Fruit fly (Drosophila melanogaster) whole organism, embryonic: ENCODE results near the gene ftz-f1.

ENCODE experiments used
- Adf1 ChIP-seq: fragments of 200-800 bp; sonication (Bioruptor generic); IDR thresholded peaks from 2 replicates; pipeline ENCODE4 v1.3.6; 2022; ENCODE audit warnings: missing biosample characterization, missing genetic modification characterization
- Atf3 ChIP-seq: fragments of 200-800 bp; sonication (Bioruptor generic); optimal IDR thresholded peaks from 3 replicates; lab custom pipeline; 2016; ENCODE audit warnings: missing biosample characterization, missing genetic modification characterization
- Bdp1 ChIP-seq: fragments of 200-800 bp; sonication (Bioruptor generic); optimal IDR thresholded peaks from 3 replicates; lab custom pipeline; 2016; ENCODE audit warnings: missing biosample characterization, missing genetic modification characterization
- Bgb ChIP-seq: fragments of 200-800 bp; sonication (Bioruptor generic); IDR thresholded peaks from 2 replicates; pipeline ENCODE4 v1.3.6; 2022; ENCODE audit warnings: missing biosample characterization, missing genetic modification characterization; ENCODE audit not compliant: partially characterized antibody
- Bteb2 ChIP-seq: fragments of 200-800 bp; sonication (Bioruptor generic); optimal IDR thresholded peaks from 2 replicates; lab custom pipeline; 2016; ENCODE audit warnings: missing biosample characterization, missing genetic modification characterization
- CG12104 ChIP-seq: fragments of 200-800 bp; sonication (Bioruptor generic); optimal IDR thresholded peaks from 3 replicates; lab custom pipeline; 2016; ENCODE audit warnings: missing biosample characterization, missing genetic modification characterization
- CG12299 ChIP-seq: fragments of 200-800 bp; sonication (Bioruptor generic); optimal IDR thresholded peaks from 2 replicates; lab custom pipeline; 2018; ENCODE audit warnings: missing biosample characterization, mild to moderate bottlenecking, missing genetic modification characterization
- CG12659 ChIP-seq: fragments of 200-800 bp; sonication (Bioruptor generic); optimal IDR thresholded peaks from 3 replicates; lab custom pipeline; 2017; ENCODE audit warnings: mild to moderate bottlenecking, missing biosample characterization, missing genetic modification reagents, missing genetic modification characterization
- CG12769 ChIP-seq: fragments of 200-800 bp; sonication (Bioruptor generic); optimal IDR thresholded peaks from 2 replicates; lab custom pipeline; 2019; ENCODE audit warnings: missing biosample characterization, mild to moderate bottlenecking, missing genetic modification characterization, moderate library complexity
- CG14667 ChIP-seq: fragments of 200-800 bp; sonication (Bioruptor generic); IDR thresholded peaks from 2 replicates; pipeline ENCODE4 v1.3.6; 2022; ENCODE audit warnings: missing biosample characterization, missing genetic modification characterization
- CG1529 ChIP-seq: fragments of 200-800 bp; sonication (Bioruptor generic); optimal IDR thresholded peaks from 3 replicates; lab custom pipeline; 2018; ENCODE audit warnings: missing biosample characterization, missing genetic modification characterization
- CG15601 ChIP-seq: fragments of 200-800 bp; sonication (Bioruptor generic); optimal IDR thresholded peaks from 3 replicates; lab custom pipeline; 2019; ENCODE audit warnings: missing biosample characterization, mild to moderate bottlenecking, missing genetic modification characterization, moderate library complexity
- CG17359 ChIP-seq: fragments of 200-800 bp; sonication (Bioruptor generic); optimal IDR thresholded peaks from 3 replicates; lab custom pipeline; 2018; ENCODE audit warnings: missing biosample characterization, mild to moderate bottlenecking, missing genetic modification characterization, moderate library complexity
- CG17361 ChIP-seq: fragments of 200-800 bp; sonication (Bioruptor generic); IDR thresholded peaks from 3 replicates; pipeline ENCODE4 v1.3.6; 2022; ENCODE audit warnings: missing biosample characterization, missing genetic modification characterization
- CG17829 ChIP-seq: fragments of 200-800 bp; optimal IDR thresholded peaks from 2 replicates; lab custom pipeline; 2019; ENCODE audit warnings: missing biosample characterization, mild to moderate bottlenecking, missing genetic modification characterization, moderate library complexity
- CG1832 ChIP-seq: fragments of 200-800 bp; sonication (Bioruptor generic); optimal IDR thresholded peaks from 2 replicates; lab custom pipeline; 2017; ENCODE audit warnings: missing biosample characterization, mild to moderate bottlenecking, missing genetic modification characterization, inconsistent platforms
- CG2116 ChIP-seq: fragments of 200-800 bp; sonication (Bioruptor generic); optimal IDR thresholded peaks from 3 replicates; lab custom pipeline; 2018; ENCODE audit warnings: missing biosample characterization, mild to moderate bottlenecking, missing genetic modification characterization
- CG30403 ChIP-seq: fragments of 200-800 bp; sonication (Bioruptor generic); optimal IDR thresholded peaks from 3 replicates; lab custom pipeline; 2016; ENCODE audit warnings: missing biosample characterization, missing genetic modification characterization
- CG3407 ChIP-seq: fragments of 200-800 bp; sonication (Bioruptor generic); optimal IDR thresholded peaks from 2 replicates; lab custom pipeline; 2018; ENCODE audit warnings: missing biosample characterization, mild to moderate bottlenecking, missing genetic modification characterization
- CG34376 ChIP-seq: fragments of 200-800 bp; sonication (Bioruptor generic); optimal IDR thresholded peaks from 2 replicates; lab custom pipeline; 2018; ENCODE audit warnings: missing biosample characterization, mild to moderate bottlenecking, missing genetic modification characterization
- CG3995 ChIP-seq: fragments of 200-800 bp; sonication (Bioruptor generic); optimal IDR thresholded peaks from 3 replicates; lab custom pipeline; 2016; ENCODE audit warnings: missing biosample characterization, missing genetic modification characterization
- CG6683 ChIP-seq: fragments of 200-800 bp; sonication (Bioruptor generic); optimal IDR thresholded peaks from 2 replicates; lab custom pipeline; 2017; ENCODE audit warnings: missing biosample characterization, mild to moderate bottlenecking, missing genetic modification characterization, missing genetic modification reagents
- CG7786 ChIP-seq: fragments of 200-800 bp; sonication (Bioruptor generic); optimal IDR thresholded peaks from 2 replicates; lab custom pipeline; 2016; ENCODE audit warnings: missing biosample characterization, missing genetic modification characterization
- CG7839 ChIP-seq: fragments of 200-800 bp; sonication (Bioruptor generic); optimal IDR thresholded peaks from 3 replicates; lab custom pipeline; 2018; ENCODE audit warnings: missing biosample characterization, mild to moderate bottlenecking, missing genetic modification characterization, moderate library complexity
- CG8478 ChIP-seq: fragments of >200 bp; optimal IDR thresholded peaks from 2 replicates; lab custom pipeline; 2018
- CG8944 ChIP-seq: fragments of 200-800 bp; sonication (Bioruptor generic); optimal IDR thresholded peaks from 3 replicates; lab custom pipeline; 2016; ENCODE audit warnings: missing biosample characterization, missing genetic modification characterization
- CG9876 ChIP-seq: fragments of 200-800 bp; sonication (Bioruptor generic); optimal IDR thresholded peaks from 2 replicates; lab custom pipeline; 2016; ENCODE audit warnings: missing biosample characterization, missing genetic modification characterization
- GATAe ChIP-seq: fragments of 200-800 bp; sonication (Bioruptor generic); conservative IDR thresholded peaks from 2 replicates; pipeline ENCODE4 v1.3.6; 2022; ENCODE audit warnings: missing biosample characterization, missing genetic modification characterization
- HHEX ChIP-seq: fragments of 200-800 bp; sonication (Bioruptor generic); optimal IDR thresholded peaks from 3 replicates; lab custom pipeline; 2017; ENCODE audit warnings: missing biosample characterization, mild to moderate bottlenecking, missing genetic modification characterization, missing genetic modification reagents
- Hr3 ChIP-seq: fragments of 200-800 bp; sonication (Bioruptor generic); optimal IDR thresholded peaks from 3 replicates; lab custom pipeline; 2016; ENCODE audit warnings: missing biosample characterization, missing genetic modification characterization
- Max ChIP-seq: fragments of 200-800 bp; sonication (Bioruptor generic); optimal IDR thresholded peaks from 2 replicates; lab custom pipeline; 2016; ENCODE audit warnings: missing biosample characterization, mild to moderate bottlenecking, missing genetic modification characterization
- Meics ChIP-seq: fragments of 200-800 bp; sonication (Bioruptor generic); optimal IDR thresholded peaks from 2 replicates; lab custom pipeline; 2017; ENCODE audit warnings: missing biosample characterization, mild to moderate bottlenecking, missing genetic modification characterization
- Mrtf ChIP-seq: fragments of 200-800 bp; sonication (Bioruptor generic); IDR thresholded peaks from 3 replicates; pipeline ENCODE4 v1.3.6; 2022; ENCODE audit warnings: missing biosample characterization, missing genetic modification characterization
- Nf-YB ChIP-seq: fragments of 200-800 bp; sonication (Bioruptor generic); optimal IDR thresholded peaks from 3 replicates; lab custom pipeline; 2019; ENCODE audit warnings: missing biosample characterization, mild to moderate bottlenecking, missing genetic modification characterization, moderate library complexity
- Oli ChIP-seq: fragments of 200-800 bp; sonication (Bioruptor generic); optimal IDR thresholded peaks from 2 replicates; lab custom pipeline; 2018; ENCODE audit warnings: missing biosample characterization, mild to moderate bottlenecking, missing genetic modification characterization, moderate library complexity
- Trl ChIP-seq, 3 experiments: fragments of >200 bp in 2 of 3; fragments of 200-800 bp in 1 of 3; sonication (Bioruptor generic) in 1 of 3; optimal IDR thresholded peaks; 2 replicates in 1 of 3; 3 replicates in 2 of 3; lab custom pipeline; 2016 to 2017; ENCODE audit warnings: missing biosample characterization in 1 of 3, missing genetic modification characterization in 1 of 3
- Xrp1 ChIP-seq: fragments of 200-800 bp; sonication (Bioruptor generic); IDR thresholded peaks from 2 replicates; pipeline ENCODE4 v1.3.6; 2022; ENCODE audit warnings: missing biosample characterization, missing genetic modification characterization
- ac ChIP-seq: fragments of 200-800 bp; sonication (Bioruptor generic); optimal IDR thresholded peaks from 3 replicates; lab custom pipeline; 2017; ENCODE audit warnings: missing biosample characterization, mild to moderate bottlenecking, missing genetic modification characterization
- ap ChIP-seq: fragments of 200-800 bp; sonication (Bioruptor generic); IDR thresholded peaks from 2 replicates; pipeline ENCODE4 v1.3.6; 2022; ENCODE audit warnings: missing biosample characterization, missing genetic modification characterization
- bowl ChIP-seq: fragments of 200-800 bp; sonication (Bioruptor generic); IDR thresholded peaks from 2 replicates; pipeline ENCODE4 v1.3.6; 2022; ENCODE audit warnings: missing biosample characterization, missing genetic modification characterization
- caup ChIP-seq: fragments of 200-800 bp; sonication (Bioruptor generic); optimal IDR thresholded peaks from 3 replicates; lab custom pipeline; 2017; ENCODE audit warnings: missing biosample characterization, mild to moderate bottlenecking, missing genetic modification characterization, moderate library complexity; ENCODE audit not compliant: severe bottlenecking
- cg ChIP-seq: fragments of 200-800 bp; sonication (Bioruptor generic); optimal IDR thresholded peaks from 3 replicates; lab custom pipeline; 2019; ENCODE audit warnings: missing biosample characterization, mild to moderate bottlenecking, missing genetic modification characterization, moderate library complexity
- gsb ChIP-seq: fragments of 200-800 bp; sonication (Bioruptor generic); IDR thresholded peaks from 2 replicates; pipeline ENCODE4 v1.3.6; 2022; ENCODE audit warnings: missing biosample characterization, missing genetic modification characterization
- ham ChIP-seq: fragments of 200-800 bp; sonication (Bioruptor generic); IDR thresholded peaks from 2 replicates; pipeline ENCODE4 v1.3.6; 2022; ENCODE audit warnings: missing biosample characterization, missing genetic modification characterization
- onecut ChIP-seq: fragments of 200-800 bp; sonication (Bioruptor generic); IDR thresholded peaks from 2 replicates; pipeline ENCODE4 v1.3.6; 2022; ENCODE audit warnings: missing biosample characterization, missing genetic modification characterization
- rib ChIP-seq: fragments of 200-800 bp; sonication (Bioruptor generic); IDR thresholded peaks from 2 replicates; pipeline ENCODE4 v1.3.6; 2022; ENCODE audit warnings: missing biosample characterization, missing genetic modification characterization
- scrt ChIP-seq: fragments of 200-800 bp; sonication (Bioruptor generic); optimal IDR thresholded peaks from 2 replicates; lab custom pipeline; 2018; ENCODE audit warnings: missing biosample characterization, mild to moderate bottlenecking, missing genetic modification characterization, moderate library complexity
- sens ChIP-seq: fragments of 200-800 bp; sonication (Bioruptor generic); peaks from one replicate; lab custom pipeline; 2016; ENCODE audit warnings: missing biosample characterization, missing genetic modification characterization
- tup ChIP-seq: fragments of 200-800 bp; sonication (Bioruptor generic); optimal IDR thresholded peaks from 2 replicates; lab custom pipeline; 2016; ENCODE audit warnings: missing biosample characterization, mild to moderate bottlenecking, missing genetic modification characterization, moderate library complexity
- vnd ChIP-seq: fragments of 200-800 bp; sonication (Bioruptor generic); IDR thresholded peaks from 3 replicates; pipeline ENCODE4 v1.3.6; 2022; ENCODE audit warnings: missing biosample characterization, missing genetic modification characterization; ENCODE audit not compliant: partially characterized antibody
- zen ChIP-seq: fragments of 200-800 bp; sonication (Bioruptor generic); optimal IDR thresholded peaks from 3 replicates; lab custom pipeline; 2018; ENCODE audit warnings: missing biosample characterization, mild to moderate bottlenecking, missing genetic modification characterization, moderate library complexity

Gene ftz-f1

dm6 chr3L:18848436-18848835 is 47.3 kb upstream of the ftz-f1 start (continued):
- TF ChIP-seq Mrtf (GFP tag; lab: Robert Waterston, UW), result no peak
- peak; percentile 75 for TF ChIP-seq CG17829 (tag; lab: Kevin White, UChicago)
- TF ChIP-seq gsb (GFP tag; lab: Robert Waterston, UW), result no peak
- peak; percentile 63; the same call in 1 of the 3 replicates for TF ChIP-seq CG17361 (GFP tag; lab: Robert Waterston, UW)
- peak; percentile 63 for TF ChIP-seq CG1529 (GFP tag; lab: Kevin White, UChicago)
- no peak for TF ChIP-seq Bdp1 (GFP tag; lab: Kevin White, UChicago)
- TF ChIP-seq HHEX (GFP tag; lab: Kevin White, UChicago), result peak; percentile 75
- peak; percentile 65 for TF ChIP-seq CG12769 (tag; lab: Kevin White, UChicago)
- no peak for TF ChIP-seq cg (GFP tag; lab: Kevin White, UChicago)
- peak; percentile 81 for TF ChIP-seq zen
- peak; percentile 61 for TF ChIP-seq CG8944
- peak; percentile 44 for TF ChIP-seq CG3407 (GFP tag; lab: Kevin White, UChicago)
- TF ChIP-seq Atf3 (GFP tag; lab: Kevin White, UChicago), result no peak
- peak; percentile 85 for TF ChIP-seq Xrp1 (GFP tag; lab: Robert Waterston, UW)
- TF ChIP-seq ac (GFP tag; lab: Kevin White, UChicago), result peak; percentile 22
- TF ChIP-seq CG12299 (tag; lab: Kevin White, UChicago), result no peak
- TF ChIP-seq Nf-YB (GFP tag; lab: Kevin White, UChicago), result peak; percentile 46
- TF ChIP-seq Bteb2 (GFP tag; lab: Kevin White, UChicago), result peak; percentile 34
- TF ChIP-seq bowl, result no peak; the same call in 1 of the 2 replicates
- peak; percentile 69 for TF ChIP-seq caup
- peak; percentile 53 for TF ChIP-seq Oli
- TF ChIP-seq CG1832 (GFP tag; lab: Kevin White, UChicago), result no peak
- TF ChIP-seq GATAe (GFP tag; lab: Robert Waterston, UW), result no peak
- TF ChIP-seq Meics (GFP tag; lab: Kevin White, UChicago), result peak; percentile 77
- no peak for TF ChIP-seq ham
- TF ChIP-seq CG6683 (GFP tag; lab: Kevin White, UChicago), result peak; percentile 45
- TF ChIP-seq CG15601 (tag; lab: Kevin White, UChicago), result peak; percentile 74
- peak; percentile 8 for TF ChIP-seq CG34376 (GFP tag; lab: Kevin White, UChicago)
- TF ChIP-seq CG14667, result no peak
- TF ChIP-seq Max (GFP tag; lab: Kevin White, UChicago), result peak; percentile 61
- TF ChIP-seq sens (GFP tag; lab: Kevin White, UChicago), result peak; percentile 95
- TF ChIP-seq Trl (optimal IDR thresholded peaks at IDR 0.05; lab: Kevin White, UChicago), result no peak
- peak; percentile 82 for TF ChIP-seq Trl (GFP tag; optimal IDR thresholded peaks at IDR 0.05; lab: Kevin White, UChicago)
- TF ChIP-seq Adf1, result no peak
- peak; percentile 68 for TF ChIP-seq CG2116
- no peak for TF ChIP-seq CG7839 (tag; lab: Kevin White, UChicago)
- TF ChIP-seq CG12104 (GFP tag; lab: Kevin White, UChicago), result peak; percentile 50
- peak; percentile 49 for TF ChIP-seq CG7786 (GFP tag; lab: Kevin White, UChicago)
- TF ChIP-seq CG12659 (GFP tag; lab: Kevin White, UChicago), result peak; percentile 62
- TF ChIP-seq CG3995 (GFP tag; lab: Kevin White, UChicago), result peak; percentile 66
- TF ChIP-seq CG17359, result peak; percentile 74
- peak; percentile 81 for TF ChIP-seq Bgb
- TF ChIP-seq CG8478 (lab: Kevin White, UChicago), result no peak
- peak; percentile 55 for TF ChIP-seq CG9876 (GFP tag; lab: Kevin White, UChicago)
- TF ChIP-seq ap (GFP tag; lab: Robert Waterston, UW), result 0 out of 2 replicates have a peak, but pooled peaks have one; percentile 28
- TF ChIP-seq vnd (GFP tag; lab: Robert Waterston, UW), result no peak
- TF ChIP-seq Hr3 (GFP tag; lab: Kevin White, UChicago), result peak; percentile 57
- TF ChIP-seq scrt, result peak; percentile 46
- TF ChIP-seq CG30403, result peak; percentile 64
- TF ChIP-seq tup, result peak; percentile 47
- TF ChIP-seq onecut (GFP tag; lab: Robert Waterston, UW), result peak; percentile 60; the same call in 1 of the 2 replicates
- TF ChIP-seq rib, result peak; percentile 28; the same call in 1 of the 2 replicates
